Fruit fly (Drosophila melanogaster): ENCODE measurements around the gene Prosalpha6.

DNA sequence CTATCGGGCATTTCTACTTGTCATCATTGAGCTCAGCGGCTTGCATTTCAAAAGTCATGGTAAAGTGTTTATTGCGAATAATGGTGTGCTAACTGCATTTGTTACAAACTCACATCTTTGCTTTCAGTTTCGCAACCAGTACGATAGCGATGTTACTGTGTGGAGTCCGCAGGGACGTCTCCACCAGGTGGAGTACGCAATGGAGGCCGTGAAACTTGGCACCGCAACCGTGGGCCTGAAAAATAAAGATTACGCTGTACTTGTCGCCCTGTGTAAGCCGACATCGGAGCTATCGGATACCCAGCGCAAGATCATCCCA is 195 bp downstream of the Prosalpha6 start:
- TF ChIP-seq cnc (optimal IDR thresholded peaks at IDR 0.05) (peak; percentile 88 to 92), CG14711 (tag; optimal IDR thresholded peaks at IDR 0.05) (no peak), toe (GFP tag; optimal IDR thresholded peaks at IDR 0.05) (no peak), CG5204 (GFP tag; optimal IDR thresholded peaks at IDR 0.05) (no peak), Crg-1 (GFP tag; optimal IDR thresholded peaks at IDR 0.05) (no peak), tj (GFP tag; optimal IDR thresholded peaks at IDR 0.05) (no peak), Clk (GFP tag; optimal IDR thresholded peaks at IDR 0.05) (no peak), Hr96 (GFP tag; optimal IDR thresholded peaks at IDR 0.05) (no peak), pad (GFP tag; optimal IDR thresholded peaks at IDR 0.05) (no peak), bab1 (GFP tag; optimal IDR thresholded peaks at IDR 0.05) (no peak), CG7101 (tag; optimal IDR thresholded peaks at IDR 0.05) (no peak), CG33017 (tag; optimal IDR thresholded peaks at IDR 0.05) (no peak), kay (GFP tag; ENCODE audit: borderline replicate concordance) (no peak)

Measured in whole organism, adult.